Worm (Caenorhabditis elegans) whole organism, dauer: ENCODE results near the gene fbxa-1.
"Not testable (repeated sequence)": the region's sequence is repeated elsewhere in the genome, so short reads cannot be mapped to it uniquely, and the experiment has no call there.

ENCODE experiments used
- unc-62 ChIP-seq: sonication (generic microtip); optimal IDR thresholded peaks from 2 replicates; lab custom pipeline; 2017; ENCODE audit warnings: missing biosample characterization, missing genetic modification reagents, missing genetic modification characterization

Gene fbxa-1

ce11 chrIII:2288261-2288660 lies 19.7 kb downstream of the fbxa-1 start:
- TF ChIP-seq unc-62, result no peak

DNA sequence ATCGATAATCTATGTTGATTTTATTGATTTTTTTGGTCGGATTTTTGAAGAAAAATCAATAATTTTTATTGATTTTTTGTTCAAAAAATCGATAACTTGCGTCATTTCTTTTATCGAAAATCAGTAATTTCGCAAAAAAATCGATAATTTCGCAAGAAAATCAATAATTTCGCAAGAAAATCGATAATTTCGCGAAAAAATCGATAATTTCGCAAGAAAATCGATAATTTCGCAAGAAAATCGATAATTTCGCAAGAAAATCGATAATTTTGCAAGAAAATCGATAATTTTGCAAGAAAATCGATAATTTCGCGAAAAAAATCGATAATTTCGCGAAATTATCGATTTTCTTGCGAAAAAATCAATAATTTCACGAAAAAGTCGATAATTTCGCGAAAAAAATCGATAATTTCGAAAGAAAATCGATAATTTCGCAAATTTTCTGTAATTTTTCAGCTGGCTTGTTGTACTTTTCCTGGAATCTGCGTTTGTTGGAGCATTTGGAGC lies 24.5 kb downstream of the fbxa-1 start:
- TF ChIP-seq unc-62, result no peak

DNA sequence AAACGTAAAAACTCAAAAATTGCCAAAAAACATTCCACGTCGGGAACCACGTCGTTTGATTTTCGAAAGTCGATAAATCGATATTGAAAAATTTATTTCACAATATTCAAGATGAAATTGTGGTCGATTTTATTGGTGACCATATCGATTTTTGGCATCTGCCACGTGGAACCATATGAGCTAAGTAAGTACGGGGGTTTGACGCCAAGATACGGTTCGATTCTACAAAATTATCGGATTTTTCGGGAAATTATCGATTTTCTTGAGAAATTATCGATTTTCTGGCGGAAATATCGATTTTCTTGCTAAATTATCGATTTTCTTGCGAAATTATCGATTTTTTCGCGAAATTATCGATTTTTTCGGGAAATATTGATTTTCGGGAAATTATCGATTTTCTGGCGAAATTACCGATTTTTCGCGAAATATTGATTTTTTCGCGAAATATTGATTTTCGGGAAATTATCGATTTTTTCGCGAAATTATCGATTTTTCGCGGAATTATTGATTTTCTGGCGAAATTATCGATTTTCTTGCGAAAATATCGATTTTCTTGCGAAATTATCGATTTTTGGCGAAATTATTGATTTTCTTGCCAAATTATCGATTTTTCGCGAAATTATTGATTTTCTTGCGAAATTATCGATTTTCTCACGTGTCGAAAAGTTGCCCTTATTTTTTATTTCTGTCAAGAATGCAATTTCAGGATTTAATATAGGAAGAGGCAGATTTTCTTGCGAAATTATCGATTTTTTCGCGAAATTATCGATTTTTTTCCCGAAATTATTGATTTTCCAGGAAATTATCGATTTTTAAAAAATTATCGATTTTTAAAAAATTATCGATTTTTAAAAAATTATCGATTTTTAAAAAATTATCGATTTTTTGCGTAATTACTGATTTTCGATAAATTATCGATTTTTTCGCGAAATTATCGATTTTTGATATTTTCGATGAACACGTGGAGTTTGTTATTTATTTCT lies 25.7 kb downstream of the fbxa-1 start, which contains the start of gene Y54F10BM.3:
Gene Y54F10BM.3 (plus strand): TSS at position 51 of the 983 bp plus-strand sequence.
- TF ChIP-seq unc-62, result no peak

ce11 chrIII:2280569-2280968 lies 27.4 kb downstream of the fbxa-1 start, which contains the start of gene Y54F10BM.22:
Gene Y54F10BM.22 (plus strand): TSS chrIII:2280899.
- TF ChIP-seq unc-62, result no peak

DNA sequence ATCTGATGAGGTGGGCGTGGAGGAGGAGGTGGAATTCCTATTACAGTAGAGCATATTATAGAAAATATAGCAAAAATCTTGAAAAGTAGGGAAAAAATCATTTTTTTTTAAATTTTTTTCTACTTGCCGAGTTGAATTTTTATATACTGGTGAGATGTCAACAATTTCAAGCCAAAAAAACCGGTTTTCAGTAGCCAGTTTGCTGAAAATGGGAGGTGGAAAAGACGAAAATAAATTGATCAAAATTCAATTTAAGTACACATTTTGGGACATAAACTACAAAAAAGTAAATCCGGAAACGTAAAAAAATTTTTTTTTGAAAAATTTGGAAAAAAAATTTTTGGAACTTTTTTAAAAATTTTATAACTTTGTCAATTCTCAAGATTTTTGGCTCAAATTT lies 28.5 kb downstream of the fbxa-1 start, which contains the start of gene Y54F10BM.23:
Gene Y54F10BM.23 (minus strand): TSS at position 101 of the 400 bp plus-strand sequence.
- no peak for TF ChIP-seq unc-62

- no peak for TF ChIP-seq unc-62
Observed at ce11 chrIII:2276842-2277241, 31.1 kb downstream of the fbxa-1 start, which contains the start of gene Y54F10BM.21. Gene Y54F10BM.21 (plus strand): TSS chrIII:2277142.

- TF ChIP-seq unc-62, result no peak
Observed at ce11 chrIII:2272732-2273131, 35.2 kb downstream of the fbxa-1 start, which contains the start of gene fbxa-39. Gene fbxa-39 (plus strand): TSS chrIII:2273032.

DNA sequence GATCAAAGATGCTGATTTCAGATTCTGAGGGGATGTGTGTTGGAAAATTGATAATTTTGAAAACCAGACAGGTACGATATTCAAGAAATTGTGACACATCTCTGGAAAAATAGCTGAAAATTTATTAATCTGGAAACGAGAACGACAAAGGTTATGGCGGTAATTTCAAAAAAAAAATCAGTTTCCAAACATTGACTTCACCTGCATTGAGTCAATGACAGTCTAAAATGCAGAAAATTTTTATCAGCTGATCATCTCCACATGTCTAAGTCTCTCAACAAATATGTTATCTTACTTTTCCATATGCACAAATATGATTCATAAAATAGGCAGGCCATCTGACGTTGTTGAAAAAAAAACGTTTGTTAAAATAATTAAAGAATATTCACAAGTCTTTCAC lies 35.9 kb downstream of the fbxa-1 start, which contains the start of gene fbxa-48:
Gene fbxa-48 (minus strand): TSS at position 101 of the 400 bp plus-strand sequence.
- no peak for TF ChIP-seq unc-62

DNA sequence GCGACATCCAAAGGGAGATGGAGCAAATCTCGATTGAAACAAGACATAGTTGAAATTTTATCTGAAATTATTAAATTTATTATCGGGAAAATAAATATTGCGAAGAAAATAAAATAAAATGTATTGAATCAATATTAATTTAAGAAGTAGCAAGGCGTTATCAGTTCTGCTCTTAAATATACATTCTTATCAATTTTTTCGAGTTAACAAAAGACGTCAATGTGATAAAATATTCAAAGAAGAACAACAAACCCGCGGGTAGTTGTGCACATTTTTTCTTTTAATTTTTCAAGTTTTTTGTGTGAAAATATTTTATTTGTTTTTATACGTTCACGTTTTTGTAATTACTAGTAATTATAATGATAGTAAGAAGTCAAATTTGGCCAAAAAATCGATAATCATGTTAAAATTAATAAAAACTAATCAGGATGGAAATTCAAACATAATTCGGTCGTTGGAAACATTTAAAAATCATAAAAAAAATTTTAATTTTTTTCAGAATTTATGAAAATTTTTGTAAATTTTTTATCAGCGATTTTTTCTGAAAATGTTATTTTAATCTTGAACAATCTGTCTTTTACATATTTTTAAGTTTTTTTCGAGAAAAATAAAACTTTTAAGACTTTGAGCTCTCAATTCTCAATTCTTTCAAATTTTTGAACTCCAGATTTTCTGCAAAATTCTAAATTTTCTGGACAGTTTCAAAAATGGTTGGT lies 41.8 kb downstream of the fbxa-1 start, which contains the start of gene fbxa-9:
Gene fbxa-9 (plus strand): TSS at position 666 of the 716 bp plus-strand sequence.
- no peak for TF ChIP-seq unc-62

DNA sequence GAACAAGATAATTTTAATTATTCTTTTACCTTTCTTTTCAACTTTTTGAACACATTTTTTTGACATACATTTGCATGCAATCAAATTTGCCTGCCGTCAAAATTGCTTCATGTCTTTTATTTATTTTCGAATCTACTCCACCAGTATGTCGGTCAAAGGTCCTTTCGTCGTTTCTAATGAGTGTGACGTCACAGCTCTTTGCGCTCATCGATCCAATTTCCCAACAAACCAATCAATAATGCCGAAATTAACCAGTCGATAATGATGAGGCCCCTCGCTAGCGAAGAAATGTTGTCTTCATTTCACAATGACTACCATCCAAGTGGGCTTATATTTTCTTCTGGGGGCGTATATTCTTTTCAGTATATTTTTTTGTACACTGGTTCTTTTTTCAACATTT lies 45.0 kb downstream of the fbxa-1 start, which contains the start of gene Y54F10BM.6:
Gene Y54F10BM.6 (plus strand): TSS at position 301 of the 400 bp plus-strand sequence.
- no peak for TF ChIP-seq unc-62

ce11 chrIII:2261353-2261752 lies 46.6 kb downstream of the fbxa-1 start, which contains the start of gene fbxa-42:
Gene fbxa-42 (minus strand): TSS chrIII:2261453.
- not testable (repeated sequence) for TF ChIP-seq unc-62

DNA sequence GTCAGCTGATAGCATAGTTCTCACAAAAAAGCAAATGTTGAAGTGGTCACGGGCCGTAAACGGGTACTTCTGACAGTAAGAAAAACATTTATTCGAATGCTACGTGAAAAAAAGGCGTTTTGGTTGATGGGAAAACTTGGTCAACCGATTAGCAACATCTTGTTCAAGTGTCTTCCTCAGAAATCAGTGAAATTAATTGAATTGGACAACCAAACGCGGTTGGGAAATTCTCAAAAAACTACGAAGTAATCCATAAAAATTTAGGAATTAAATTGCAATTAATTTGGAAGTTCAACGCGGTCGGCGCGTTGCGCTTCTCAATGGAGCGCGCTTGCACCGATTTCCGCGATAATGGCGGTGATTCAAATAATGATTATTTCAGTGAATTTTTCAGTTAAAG lies 48.6 kb downstream of the fbxa-1 start:
- TF ChIP-seq unc-62, result no peak

DNA sequence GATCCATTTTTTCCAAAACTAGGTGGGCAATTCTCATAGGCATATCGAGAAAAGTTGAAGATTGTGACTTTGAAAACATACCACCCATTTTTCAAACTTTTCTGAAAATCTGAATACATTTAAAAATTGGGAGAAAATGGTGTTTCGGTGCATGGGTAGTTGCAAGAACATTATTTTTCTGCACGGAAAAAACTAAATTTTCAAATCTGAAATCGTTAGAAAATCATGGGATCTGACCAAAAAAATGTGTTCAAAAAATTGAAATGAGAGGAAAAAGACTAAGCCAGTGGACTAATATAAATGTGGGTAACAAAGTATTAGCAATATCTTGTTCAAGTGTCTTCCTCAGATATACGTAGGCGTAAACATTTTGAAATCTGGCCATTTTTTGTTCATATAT lies 49.1 kb downstream of the fbxa-1 start, which contains the start of gene fbxa-43:
Gene fbxa-43 (minus strand): TSS at position 101 of the 400 bp plus-strand sequence.
- no peak for TF ChIP-seq unc-62
